Fruit fly (Drosophila melanogaster) whole organism, embryonic: ENCODE measurements around the gene CG31710.

Experiments
- Ada2b ChIP-seq: fragments of 200-800 bp; sonication (Bioruptor generic); IDR thresholded peaks from 2 replicates; pipeline ENCODE4 v1.3.6; 2022; ENCODE audit warnings: missing biosample characterization, missing genetic modification characterization
- Asciz ChIP-seq: fragments of 200-800 bp; sonication (Bioruptor generic); optimal IDR thresholded peaks from 2 replicates; lab custom pipeline; 2017; ENCODE audit warnings: missing biosample characterization, mild to moderate bottlenecking, missing genetic modification characterization, missing genetic modification reagents
- Bgb ChIP-seq: fragments of 200-800 bp; sonication (Bioruptor generic); IDR thresholded peaks from 2 replicates; pipeline ENCODE4 v1.3.6; 2022; ENCODE audit warnings: missing biosample characterization, missing genetic modification characterization; ENCODE audit not compliant: partially characterized antibody
- BtbVII ChIP-seq: fragments of 200-800 bp; sonication (Bioruptor generic); optimal IDR thresholded peaks from 3 replicates; lab custom pipeline; 2017; ENCODE audit warnings: missing biosample characterization, mild to moderate bottlenecking, missing genetic modification characterization
- CG10543 ChIP-seq: fragments of 200-800 bp; sonication (Bioruptor generic); optimal IDR thresholded peaks from 3 replicates; lab custom pipeline; 2017; ENCODE audit warnings: missing biosample characterization, mild to moderate bottlenecking, missing genetic modification characterization, moderate library complexity
- CG11456 ChIP-seq: fragments of 200-800 bp; sonication (Bioruptor generic); IDR thresholded peaks from 3 replicates; pipeline ENCODE4 v1.3.6; 2022; ENCODE audit warnings: missing biosample characterization, missing genetic modification characterization
- CG12155 ChIP-seq: fragments of 200-800 bp; sonication (Bioruptor generic); optimal IDR thresholded peaks from 3 replicates; lab custom pipeline; 2016; ENCODE audit warnings: missing biosample characterization, missing genetic modification characterization
- CG12769 ChIP-seq: fragments of 200-800 bp; sonication (Bioruptor generic); optimal IDR thresholded peaks from 2 replicates; lab custom pipeline; 2019; ENCODE audit warnings: missing biosample characterization, mild to moderate bottlenecking, missing genetic modification characterization, moderate library complexity
- CG1529 ChIP-seq: fragments of 200-800 bp; sonication (Bioruptor generic); optimal IDR thresholded peaks from 3 replicates; lab custom pipeline; 2018; ENCODE audit warnings: missing biosample characterization, missing genetic modification characterization
- CG15514 ChIP-seq: fragments of 200-800 bp; sonication (Bioruptor generic); optimal IDR thresholded peaks from 3 replicates; lab custom pipeline; 2017; ENCODE audit warnings: missing biosample characterization, missing genetic modification characterization, mild to moderate bottlenecking, moderate library complexity, missing genetic modification reagents
- CG17802 ChIP-seq: fragments of 200-800 bp; sonication (Bioruptor generic); optimal IDR thresholded peaks from 2 replicates; lab custom pipeline; 2018; ENCODE audit warnings: missing biosample characterization, mild to moderate bottlenecking, missing genetic modification characterization, moderate library complexity
- CG18599 ChIP-seq: fragments of 200-800 bp; sonication (Bioruptor generic); optimal IDR thresholded peaks from 3 replicates; lab custom pipeline; 2017; ENCODE audit warnings: missing biosample characterization, missing genetic modification characterization, mild to moderate bottlenecking, moderate library complexity, missing genetic modification reagents
- CG2116 ChIP-seq: fragments of 200-800 bp; sonication (Bioruptor generic); optimal IDR thresholded peaks from 3 replicates; lab custom pipeline; 2018; ENCODE audit warnings: missing biosample characterization, mild to moderate bottlenecking, missing genetic modification characterization
- CG2678 ChIP-seq: fragments of 200-800 bp; sonication (Bioruptor generic); optimal IDR thresholded peaks from 3 replicates; lab custom pipeline; 2019; ENCODE audit warnings: missing biosample characterization, mild to moderate bottlenecking, missing genetic modification characterization, moderate library complexity
- CG3281 ChIP-seq: fragments of 200-800 bp; sonication (Bioruptor generic); optimal IDR thresholded peaks from 3 replicates; lab custom pipeline; 2017; ENCODE audit warnings: missing biosample characterization, mild to moderate bottlenecking, missing genetic modification characterization
- CG4707 ChIP-seq: fragments of 200-800 bp; sonication (Bioruptor generic); optimal IDR thresholded peaks from 2 replicates; lab custom pipeline; 2018; ENCODE audit warnings: missing biosample characterization, mild to moderate bottlenecking, missing genetic modification characterization, moderate library complexity
- CG7987 ChIP-seq: fragments of 200-800 bp; sonication (Bioruptor generic); optimal IDR thresholded peaks from 2 replicates; lab custom pipeline; 2018; ENCODE audit warnings: missing biosample characterization, mild to moderate bottlenecking, missing genetic modification characterization, moderate library complexity
- CG8290 ChIP-seq, 3 experiments: fragments of 200-800 bp; sonication (Bioruptor generic); optimal IDR thresholded peaks; 2 replicates each; lab custom pipeline; 2016 to 2019; ENCODE audit warnings: missing biosample characterization in 3 of 3, missing genetic modification characterization in 3 of 3, mild to moderate bottlenecking in 2 of 3, moderate library complexity in 1 of 3
- Dll ChIP-seq: fragments of 200-800 bp; sonication (Bioruptor generic); IDR thresholded peaks from 4 replicates; pipeline ENCODE4 v1.3.6; 2022; ENCODE audit warnings: missing biosample characterization, missing genetic modification characterization; ENCODE audit not compliant: partially characterized antibody
- Fer3 ChIP-seq: fragments of 200-800 bp; sonication (Bioruptor generic); optimal IDR thresholded peaks from 2 replicates; lab custom pipeline; 2018; ENCODE audit warnings: missing biosample characterization, mild to moderate bottlenecking, missing genetic modification characterization, moderate library complexity
- Hey ChIP-seq: fragments of 200-800 bp; sonication (Bioruptor generic); optimal IDR thresholded peaks from 3 replicates; lab custom pipeline; 2018; ENCODE audit warnings: missing biosample characterization, mild to moderate bottlenecking, missing genetic modification characterization
- MBD-R2 ChIP-seq: fragments of 200-800 bp; sonication (Bioruptor generic); IDR thresholded peaks from 2 replicates; pipeline ENCODE4 v1.3.6; 2022; ENCODE audit warnings: missing biosample characterization, missing genetic modification characterization
- Med ChIP-seq: fragments of 200-800 bp; sonication (Bioruptor generic); peaks from one replicate; lab custom pipeline; 2016; ENCODE audit warnings: missing biosample characterization, missing genetic modification characterization, mild to moderate bottlenecking, inconsistent platforms, moderate library complexity
- Meics ChIP-seq: fragments of 200-800 bp; sonication (Bioruptor generic); optimal IDR thresholded peaks from 2 replicates; lab custom pipeline; 2017; ENCODE audit warnings: missing biosample characterization, mild to moderate bottlenecking, missing genetic modification characterization
- Nf-YC ChIP-seq: fragments of 200-800 bp; optimal IDR thresholded peaks from 3 replicates; lab custom pipeline; 2019; ENCODE audit warnings: missing biosample characterization, mild to moderate bottlenecking, missing genetic modification characterization, moderate library complexity
- Pdp1 ChIP-seq, 2 experiments: fragments of 200-800 bp; sonication (Bioruptor generic); optimal IDR thresholded peaks; 3 replicates each; lab custom pipeline; 2016; ENCODE audit warnings: missing biosample characterization in 2 of 2, missing genetic modification characterization in 2 of 2, mild to moderate bottlenecking in 1 of 2, moderate library complexity in 1 of 2
- Rfx ChIP-seq: fragments of 200-800 bp; sonication (Bioruptor generic); IDR thresholded peaks from 2 replicates; pipeline ENCODE4 v1.3.6; 2022; ENCODE audit warnings: missing biosample characterization, missing genetic modification characterization
- abd-A ChIP-seq: fragments of 200-800 bp; sonication (Bioruptor generic); optimal IDR thresholded peaks from 3 replicates; lab custom pipeline; 2019; ENCODE audit warnings: missing biosample characterization, mild to moderate bottlenecking, missing genetic modification characterization, moderate library complexity
- caup ChIP-seq: fragments of 200-800 bp; sonication (Bioruptor generic); optimal IDR thresholded peaks from 3 replicates; lab custom pipeline; 2017; ENCODE audit warnings: missing biosample characterization, mild to moderate bottlenecking, missing genetic modification characterization, moderate library complexity; ENCODE audit not compliant: severe bottlenecking
- cwo ChIP-seq: fragments of 200-800 bp; sonication (Bioruptor generic); optimal IDR thresholded peaks from 3 replicates; lab custom pipeline; 2017; ENCODE audit warnings: missing biosample characterization, missing genetic modification characterization, mild to moderate bottlenecking, moderate library complexity, missing genetic modification reagents
- dmrt99B ChIP-seq: fragments of 200-800 bp; sonication (Bioruptor generic); optimal IDR thresholded peaks from 2 replicates; lab custom pipeline; 2018; ENCODE audit warnings: missing biosample characterization, mild to moderate bottlenecking, missing genetic modification characterization, moderate library complexity
- lab ChIP-seq: fragments of 200-800 bp; sonication (Bioruptor generic); optimal IDR thresholded peaks from 3 replicates; lab custom pipeline; 2017; ENCODE audit warnings: missing biosample characterization, missing genetic modification characterization, mild to moderate bottlenecking, moderate library complexity, missing genetic modification reagents
- mam ChIP-seq: fragments of 200-800 bp; sonication (Bioruptor generic); optimal IDR thresholded peaks from 3 replicates; lab custom pipeline; 2016; ENCODE audit warnings: missing biosample characterization, missing genetic modification characterization
- mirr ChIP-seq: fragments of 200-800 bp; sonication (Bioruptor generic); optimal IDR thresholded peaks from 3 replicates; lab custom pipeline; 2018; ENCODE audit warnings: missing biosample characterization, mild to moderate bottlenecking, missing genetic modification characterization
- nom ChIP-seq: fragments of 200-800 bp; sonication (Bioruptor generic); optimal IDR thresholded peaks from 2 replicates; lab custom pipeline; 2017; ENCODE audit warnings: missing biosample characterization, missing genetic modification characterization, mild to moderate bottlenecking, moderate library complexity, missing genetic modification reagents
- prd ChIP-seq, 3 experiments: fragments of >200 bp in 2 of 3; fragments of 200-800 bp in 1 of 3; sonication (Bioruptor generic) in 1 of 3; optimal IDR thresholded peaks in 2 of 3; IDR thresholded peaks in 1 of 3; 2 replicates in 2 of 3; 3 replicates in 1 of 3; pipeline versions ENCODE4 v1.3.6 to Lab custom; 2017 to 2022; ENCODE audit warnings: missing biosample characterization in 1 of 3, missing genetic modification characterization in 1 of 3
- sd ChIP-seq: fragments of 200-800 bp; sonication (Bioruptor generic); optimal IDR thresholded peaks from 3 replicates; lab custom pipeline; 2018; ENCODE audit warnings: missing biosample characterization, mild to moderate bottlenecking, missing genetic modification characterization, moderate library complexity
- sr ChIP-seq: fragments of 200-800 bp; sonication (Bioruptor generic); IDR thresholded peaks from 3 replicates; pipeline ENCODE4 v1.3.6; 2022; ENCODE audit warnings: missing biosample characterization, missing genetic modification characterization
- sug ChIP-seq: fragments of 200-800 bp; optimal IDR thresholded peaks from 2 replicates; lab custom pipeline; 2019; ENCODE audit warnings: missing biosample characterization, mild to moderate bottlenecking, missing genetic modification characterization, moderate library complexity
- trh ChIP-seq: fragments of 200-800 bp; sonication (Bioruptor generic); optimal IDR thresholded peaks from 2 replicates; lab custom pipeline; 2016; ENCODE audit warnings: missing biosample characterization, missing genetic modification characterization
- vfl ChIP-seq: fragments of 200-800 bp; sonication (Bioruptor generic); optimal IDR thresholded peaks from 2 replicates; lab custom pipeline; 2016; ENCODE audit warnings: missing biosample characterization, missing genetic modification characterization
- vvl ChIP-seq: fragments of 200-800 bp; sonication (Bioruptor generic); IDR thresholded peaks from 2 replicates; pipeline ENCODE4 v1.3.6; 2022; ENCODE audit warnings: missing biosample characterization, missing genetic modification characterization
- wor ChIP-seq: fragments of 200-800 bp; sonication (Bioruptor generic); IDR thresholded peaks from 2 replicates; pipeline ENCODE4 v1.3.6; 2022; ENCODE audit warnings: missing biosample characterization, missing genetic modification characterization
- zfh1 ChIP-seq: fragments of 200-800 bp; sonication (Bioruptor generic); IDR thresholded peaks from 3 replicates; pipeline ENCODE4 v1.3.6; 2022; ENCODE audit warnings: missing biosample characterization, missing genetic modification characterization

CG31710 gene

DNA sequence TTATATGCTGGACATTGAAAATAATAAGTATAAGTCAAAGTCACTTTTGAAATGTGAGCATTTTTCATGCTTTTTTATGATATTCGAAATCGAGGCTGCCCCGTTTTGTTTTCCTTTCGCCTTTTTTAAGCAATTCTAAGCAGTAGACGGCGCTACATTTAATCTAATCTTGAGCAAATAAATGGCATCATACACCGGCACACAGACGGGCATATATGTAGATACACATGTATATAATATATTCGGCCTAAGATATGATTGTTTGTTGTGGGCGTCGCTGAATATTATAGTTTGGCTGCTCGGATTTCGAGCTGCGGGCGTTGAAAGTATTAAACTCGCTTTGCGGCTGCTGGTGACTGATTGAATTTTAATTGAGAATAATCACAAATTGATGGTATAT, 33.5 kb downstream of the CG31710 start (continued):
- TF ChIP-seq CG12155 (GFP tag; lab: Kevin White, UChicago), result no peak
- TF ChIP-seq mam (GFP tag; lab: Kevin White, UChicago), result no peak
- TF ChIP-seq trh (GFP tag; lab: Kevin White, UChicago), result no peak
- no peak for TF ChIP-seq Bgb (GFP tag; lab: Robert Waterston, UW)
- no peak for TF ChIP-seq Ada2b (GFP tag; lab: Robert Waterston, UW)
- no peak for TF ChIP-seq CG8290 (GFP tag; optimal IDR thresholded peaks at IDR 0.05; lab: Kevin White, UChicago)
- peak in 1 of 2 experiments; percentile 10 for TF ChIP-seq CG8290 (tag; optimal IDR thresholded peaks at IDR 0.05; lab: Kevin White, UChicago)
- peak; percentile 18 for TF ChIP-seq Meics (GFP tag; lab: Kevin White, UChicago)
- no peak for TF ChIP-seq vfl (GFP tag; lab: Kevin White, UChicago)
- no peak for TF ChIP-seq CG4707 (GFP tag; lab: Kevin White, UChicago)
- peak; percentile 38 for TF ChIP-seq CG2678 (tag; lab: Kevin White, UChicago)

DNA sequence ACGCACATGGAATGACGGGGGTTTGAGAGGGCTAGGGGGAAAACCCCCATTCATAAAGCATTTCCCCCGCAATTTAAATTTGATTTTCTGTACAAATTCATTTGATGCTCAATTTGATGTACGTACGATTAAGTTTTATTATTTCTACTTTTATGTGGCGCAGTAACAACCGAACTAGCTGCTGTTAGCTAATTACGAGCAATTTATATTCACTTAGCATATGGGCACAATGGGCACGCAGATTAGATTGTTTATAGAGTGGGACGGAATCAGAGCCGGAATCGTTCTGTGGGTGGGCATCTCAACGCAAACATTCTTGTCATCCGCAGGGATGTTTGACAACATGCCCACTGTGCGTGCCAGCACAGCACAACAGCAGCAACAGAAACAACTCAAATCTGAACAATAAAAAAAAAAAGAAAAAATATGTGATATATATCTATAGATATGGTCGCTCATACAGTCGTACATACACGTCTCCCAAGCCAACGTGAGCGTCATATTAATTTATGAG, 34.8 kb downstream of the CG31710 start:
- peak; percentile 11 for TF ChIP-seq CG15514 (GFP tag; lab: Kevin White, UChicago)
- no peak for TF ChIP-seq CG2116 (GFP tag; lab: Kevin White, UChicago)
- TF ChIP-seq vvl, result 0 out of 2 replicates have a peak, but pooled peaks have one; percentile 39
- peak; percentile 20 for TF ChIP-seq CG18599 (GFP tag; lab: Kevin White, UChicago)
- TF ChIP-seq lab, result peak; percentile 44
- TF ChIP-seq CG17802 (tag; lab: Kevin White, UChicago), result no peak
- peak; percentile 41 for TF ChIP-seq mirr
- TF ChIP-seq prd (optimal IDR thresholded peaks at IDR 0.05; lab: Kevin White, UChicago), result no peak
- TF ChIP-seq prd (GFP tag; IDR thresholded peaks at IDR 0.05; lab: Robert Waterston, UW), result no peak
- no peak for TF ChIP-seq Hey (tag; lab: Kevin White, UChicago)
- peak; percentile 73 for TF ChIP-seq sd
- no peak for TF ChIP-seq nom
- TF ChIP-seq Asciz (GFP tag; lab: Kevin White, UChicago), result peak; percentile 33
- TF ChIP-seq sr (GFP tag; lab: Robert Waterston, UW), result peak; percentile 22; the same call in 1 of the 3 replicates
- TF ChIP-seq dmrt99B, result no peak
- 0 out of 3 replicates have a peak, but pooled peaks have one; percentile 19 for TF ChIP-seq zfh1
- TF ChIP-seq abd-A, result peak; percentile 44
- TF ChIP-seq Fer3 (tag; lab: Kevin White, UChicago), result peak; percentile 0
- peak; percentile 9 for TF ChIP-seq Nf-YC
- TF ChIP-seq CG12769 (tag; lab: Kevin White, UChicago), result peak; percentile 53
- TF ChIP-seq Dll (GFP tag; lab: Robert Waterston, UW), result no peak
- peak; percentile 3 for TF ChIP-seq Meics (GFP tag; lab: Kevin White, UChicago)
- peak; percentile 36; the same call in 1 of the 2 replicates for TF ChIP-seq Rfx (GFP tag; lab: Robert Waterston, UW)
- peak; percentile 76 for TF ChIP-seq CG7987 (GFP tag; lab: Kevin White, UChicago)
- no peak for TF ChIP-seq wor (GFP tag; lab: Robert Waterston, UW)
- TF ChIP-seq caup (GFP tag; lab: Kevin White, UChicago), result peak; percentile 4
- TF ChIP-seq sug (tag; lab: Kevin White, UChicago), result peak; percentile 55
- TF ChIP-seq MBD-R2 (GFP tag; lab: Robert Waterston, UW), result peak; percentile 16; the same call in 1 of the 2 replicates
- peak in 1 of 2 experiments; percentile 75 for TF ChIP-seq Pdp1 (GFP tag; optimal IDR thresholded peaks at IDR 0.05; lab: Kevin White, UChicago)
- no peak for TF ChIP-seq CG1529 (GFP tag; lab: Kevin White, UChicago)
- peak; percentile 14 for TF ChIP-seq CG10543 (GFP tag; lab: Kevin White, UChicago)
- no peak for TF ChIP-seq CG8290 (GFP tag; optimal IDR thresholded peaks at IDR 0.05; lab: Kevin White, UChicago)
- peak in 1 of 2 experiments; percentile 31 for TF ChIP-seq CG8290 (tag; optimal IDR thresholded peaks at IDR 0.05; lab: Kevin White, UChicago)
- TF ChIP-seq CG2678 (tag; lab: Kevin White, UChicago), result peak; percentile 28
- TF ChIP-seq Med (GFP tag; lab: Kevin White, UChicago), result peak; percentile 65
- peak; percentile 16 for TF ChIP-seq BtbVII
- TF ChIP-seq CG3281 (GFP tag; lab: Kevin White, UChicago), result peak; percentile 23
- 0 out of 3 replicates have a peak, but pooled peaks have one; percentile 9 for TF ChIP-seq CG11456 (GFP tag; lab: Robert Waterston, UW)
- TF ChIP-seq cwo (GFP tag; lab: Kevin White, UChicago), result peak; percentile 18
